Worm (Caenorhabditis elegans): Measurements from ENCODE around the gene cdh-4.

cdh-4 gene

ce11 chrIII:4560393-4560890 is 40.3 kb downstream of the cdh-4 start (continued):
- TF ChIP-seq aly-2 (tag; optimal IDR thresholded peaks at IDR 0.05) (no peak), ceh-16 (tag; optimal IDR thresholded peaks at IDR 0.05) (peak; percentile 37), ztf-1 (GFP tag; conservative IDR thresholded peaks at IDR 0.05) (no peak), nhr-21 (tag; optimal IDR thresholded peaks at IDR 0.05) (peak; percentile 80), lin-39 (tag; optimal IDR thresholded peaks at IDR 0.05) (no peak), nhr-237 (tag; optimal IDR thresholded peaks at IDR 0.05) (no peak), nhr-23 (tag; optimal IDR thresholded peaks at IDR 0.05) (no peak), mab-5 (tag; optimal IDR thresholded peaks at IDR 0.05) (peak; percentile 75), unc-39 (tag; optimal IDR thresholded peaks at IDR 0.05) (no peak), egl-27 (tag; optimal IDR thresholded peaks at IDR 0.05) (peak; percentile 34), crh-2 (tag; optimal IDR thresholded peaks at IDR 0.05) (peak; percentile 59)

- TF ChIP-seq sma-9 (GFP tag; optimal IDR thresholded peaks at IDR 0.05): peak; percentile 22
- TF ChIP-seq sma-9 (tag; optimal IDR thresholded peaks at IDR 0.05): no peak
- peak; percentile 18 for TF ChIP-seq fos-1 (tag; optimal IDR thresholded peaks at IDR 0.05)
- TF ChIP-seq ama-1 (optimal IDR thresholded peaks at IDR 0.05): no peak
These were observed 41.1 kb downstream of the cdh-4 start for ce11 chrIII:4561286-4561685.

ce11 chrIII:4562070-4562788 is 42.1 kb downstream of the cdh-4 start, which contains the start of gene pan-1:
TSS of gene pan-1 (plus strand) at chrIII:4562738.
- peak; percentile 59 for TF ChIP-seq sma-9 (GFP tag; optimal IDR thresholded peaks at IDR 0.05)
- TF ChIP-seq sma-9 (tag; optimal IDR thresholded peaks at IDR 0.05): no peak
- peak; percentile 75 for TF ChIP-seq unc-55 (GFP tag; optimal IDR thresholded peaks at IDR 0.05)
- no peak for TF ChIP-seq unc-62 (GFP tag; optimal IDR thresholded peaks at IDR 0.05)
- no peak for TF ChIP-seq nhr-11 (tag; optimal IDR thresholded peaks at IDR 0.05)
- TF ChIP-seq blmp-1 (tag; optimal IDR thresholded peaks at IDR 0.05; ENCODE audit: insufficient read depth): no peak
- no peak for TF ChIP-seq gmeb-1 (tag; optimal IDR thresholded peaks at IDR 0.05)
- no peak for TF ChIP-seq ceh-16 (tag; optimal IDR thresholded peaks at IDR 0.05)
- no peak for TF ChIP-seq nhr-10 (tag; optimal IDR thresholded peaks at IDR 0.05)
- peak in 1 of 2 experiments; percentile 65 for TF ChIP-seq lsy-2 (tag; optimal IDR thresholded peaks at IDR 0.05)
- peak; percentile 47 for TF ChIP-seq egl-27 (tag; optimal IDR thresholded peaks at IDR 0.05)
- no peak for TF ChIP-seq ztf-4 (tag; optimal IDR thresholded peaks at IDR 0.05)
- TF ChIP-seq aly-2 (tag; optimal IDR thresholded peaks at IDR 0.05): no peak
- no peak for TF ChIP-seq snpc-4 (tag; optimal IDR thresholded peaks at IDR 0.05)
- TF ChIP-seq alr-1 (tag; optimal IDR thresholded peaks at IDR 0.05): no peak
- TF ChIP-seq elt-1 (tag; optimal IDR thresholded peaks at IDR 0.05): no peak
- no peak for TF ChIP-seq nhr-23 (tag; optimal IDR thresholded peaks at IDR 0.05)
- TF ChIP-seq lin-11 (tag; optimal IDR thresholded peaks at IDR 0.05): peak; percentile 16
- peak; percentile 69 for TF ChIP-seq C34F6.9 (tag; optimal IDR thresholded peaks at IDR 0.05)
- TF ChIP-seq ztf-11 (tag; optimal IDR thresholded peaks at IDR 0.05): no peak
- TF ChIP-seq zag-1 (tag; optimal IDR thresholded peaks at IDR 0.05): no peak
- TF ChIP-seq Y55F3AM.14 (GFP tag; optimal IDR thresholded peaks at IDR 0.05): peak; percentile 15
- TF ChIP-seq dmd-4 (tag; optimal IDR thresholded peaks at IDR 0.05): no peak
- peak; percentile 16 for TF ChIP-seq mab-5 (tag; optimal IDR thresholded peaks at IDR 0.05)
- peak; percentile 20 for TF ChIP-seq crh-2 (tag; optimal IDR thresholded peaks at IDR 0.05)
- peak; percentile 14 for TF ChIP-seq nhr-25 (tag; optimal IDR thresholded peaks at IDR 0.05)
- TF ChIP-seq fos-1 (tag; optimal IDR thresholded peaks at IDR 0.05): peak; percentile 68
- TF ChIP-seq lin-13 (GFP tag; optimal IDR thresholded peaks at IDR 0.05): peak; percentile 34
- no peak for TF ChIP-seq nhr-77 (tag; optimal IDR thresholded peaks at IDR 0.05)
- TF ChIP-seq F13H6.1 (tag; optimal IDR thresholded peaks at IDR 0.05): peak; percentile 44
- TF ChIP-seq sem-4 (tag; optimal IDR thresholded peaks at IDR 0.05): peak; percentile 7
- TF ChIP-seq nhr-129 (tag; optimal IDR thresholded peaks at IDR 0.05): peak; percentile 20
- TF ChIP-seq sma-3 (GFP tag; optimal IDR thresholded peaks at IDR 0.05): peak; percentile 27
- no peak for TF ChIP-seq elt-3 (tag; optimal IDR thresholded peaks at IDR 0.05)
- no peak for TF ChIP-seq ZK546.5 (tag; optimal IDR thresholded peaks at IDR 0.05)
- no peak for TF ChIP-seq ama-1 (optimal IDR thresholded peaks at IDR 0.05)
- peak; percentile 28 for TF ChIP-seq nhr-21 (tag; optimal IDR thresholded peaks at IDR 0.05)
